Worm (Caenorhabditis elegans) whole organism, L3 larva: ENCODE data around the gene F10E7.6.

Experiments
- R02D3.7 ChIP-seq: fragments of 150-350 bp; optimal IDR thresholded peaks from 2 replicates; lab custom pipeline; 2014; ENCODE audit warnings: missing biosample characterization, missing genetic modification characterization
- ZK546.5 ChIP-seq: sonication (generic microtip); optimal IDR thresholded peaks from 2 replicates; lab custom pipeline; 2017; ENCODE audit warnings: missing biosample characterization, missing genetic modification characterization
- aly-2 ChIP-seq: fragments of 150-350 bp; optimal IDR thresholded peaks from 2 replicates; lab custom pipeline; 2014; ENCODE audit warnings: missing biosample characterization, missing genetic modification characterization
- ama-1 ChIP-seq: fragments of 150-350 bp; optimal IDR thresholded peaks from 2 replicates; lab custom pipeline; 2018
- ceh-16 ChIP-seq: sonication (generic microtip); optimal IDR thresholded peaks from 2 replicates; lab custom pipeline; 2017; ENCODE audit warnings: missing biosample characterization, missing genetic modification characterization
- ceh-28 ChIP-seq: fragments of 150-350 bp; optimal IDR thresholded peaks from 2 replicates; lab custom pipeline; 2014; ENCODE audit warnings: missing biosample characterization, missing genetic modification reagents, missing genetic modification characterization
- ceh-82 ChIP-seq: fragments of 150-350 bp; optimal IDR thresholded peaks from 2 replicates; lab custom pipeline; 2014; ENCODE audit warnings: missing biosample characterization, missing genetic modification characterization
- ceh-9 ChIP-seq: sonication (generic microtip); optimal IDR thresholded peaks from 2 replicates; lab custom pipeline; 2018; ENCODE audit warnings: missing biosample characterization, missing genetic modification characterization
- egl-27 ChIP-seq: sonication (generic microtip); optimal IDR thresholded peaks from 4 replicates; lab custom pipeline; 2017; ENCODE audit warnings: missing biosample characterization, missing genetic modification reagents, missing genetic modification characterization
- egl-5 ChIP-seq: fragments of 150-350 bp; optimal IDR thresholded peaks from 2 replicates; lab custom pipeline; 2017; ENCODE audit warnings: missing biosample characterization, missing genetic modification reagents, missing genetic modification characterization, inconsistent platforms
- elt-1 ChIP-seq: fragments of 150-350 bp; optimal IDR thresholded peaks from 2 replicates; lab custom pipeline; 2014; ENCODE audit warnings: missing biosample characterization, missing genetic modification characterization
- elt-2 ChIP-seq: sonication (generic microtip); optimal IDR thresholded peaks from 2 replicates; lab custom pipeline; 2016; ENCODE audit warnings: missing genetic modification reagents, mild to moderate bottlenecking, missing genetic modification characterization, missing compliant biosample characterization
- elt-3 ChIP-seq, 3 experiments: fragments of 150-350 bp in 1 of 3; sonication (generic microtip) in 2 of 3; optimal IDR thresholded peaks; 2 replicates in 2 of 3; 4 replicates in 1 of 3; lab custom pipeline; 2014 to 2017; ENCODE audit warnings: missing biosample characterization in 3 of 3, missing genetic modification characterization in 3 of 3
- eor-1 ChIP-seq, 2 experiments: fragments of 150-350 bp; optimal IDR thresholded peaks; 2 replicates each; lab custom pipeline; 2014 to 2018; ENCODE audit warnings: missing biosample characterization in 2 of 2, missing genetic modification characterization in 2 of 2
- fkh-10 ChIP-seq: sonication (generic microtip); optimal IDR thresholded peaks from 2 replicates; lab custom pipeline; 2017; ENCODE audit warnings: missing biosample characterization, missing genetic modification reagents, missing genetic modification characterization
- hmg-11 ChIP-seq: sonication (generic microtip); optimal IDR thresholded peaks from 2 replicates; lab custom pipeline; 2016; ENCODE audit warnings: missing genetic modification characterization, missing compliant biosample characterization
- jun-1 ChIP-seq: fragments of 150-350 bp; optimal IDR thresholded peaks from 2 replicates; lab custom pipeline; 2014; ENCODE audit warnings: missing biosample characterization, missing genetic modification reagents, missing genetic modification characterization
- lin-15B ChIP-seq: fragments of 150-350 bp; optimal IDR thresholded peaks from 2 replicates; lab custom pipeline; 2014; ENCODE audit warnings: missing biosample characterization, missing genetic modification characterization
- lin-39 ChIP-seq: fragments of 150-350 bp; optimal IDR thresholded peaks from 2 replicates; lab custom pipeline; 2018; ENCODE audit warnings: missing biosample characterization, missing genetic modification reagents, missing genetic modification characterization
- lsy-12 ChIP-seq: sonication (generic microtip); optimal IDR thresholded peaks from 2 replicates; lab custom pipeline; 2016; ENCODE audit warnings: mild to moderate bottlenecking, missing genetic modification characterization, missing compliant biosample characterization
- mdl-1 ChIP-seq: fragments of 150-350 bp; optimal IDR thresholded peaks from 2 replicates; lab custom pipeline; 2014; ENCODE audit warnings: missing biosample characterization, missing genetic modification characterization
- mml-1 ChIP-seq: fragments of 150-350 bp; sonication (generic microtip); optimal IDR thresholded peaks from 3 replicates; lab custom pipeline; 2014; ENCODE audit warnings: missing biosample characterization, missing genetic modification characterization
- nfya-1 ChIP-seq: sonication (generic microtip); optimal IDR thresholded peaks from 2 replicates; lab custom pipeline; 2017; ENCODE audit warnings: missing genetic modification characterization, mild to moderate bottlenecking, missing compliant biosample characterization, antibody characterized with exemption, moderate library complexity; ENCODE audit not compliant: insufficient read depth
- nhr-11 ChIP-seq: fragments of 150-350 bp; optimal IDR thresholded peaks from 2 replicates; lab custom pipeline; 2014; ENCODE audit warnings: missing biosample characterization, missing genetic modification characterization
- nhr-23 ChIP-seq: fragments of 150-350 bp; optimal IDR thresholded peaks from 2 replicates; lab custom pipeline; 2014; ENCODE audit warnings: missing biosample characterization, missing genetic modification reagents, missing genetic modification characterization
- nhr-237 ChIP-seq: fragments of 150-350 bp; optimal IDR thresholded peaks from 2 replicates; lab custom pipeline; 2014; ENCODE audit warnings: missing biosample characterization, missing genetic modification characterization
- nhr-25 ChIP-seq: sonication (generic microtip); optimal IDR thresholded peaks from 2 replicates; lab custom pipeline; 2017; ENCODE audit warnings: missing biosample characterization, missing genetic modification characterization
- nhr-28 ChIP-seq: fragments of 150-350 bp; optimal IDR thresholded peaks from 2 replicates; lab custom pipeline; 2014; ENCODE audit warnings: missing biosample characterization, missing genetic modification characterization
- nhr-43 ChIP-seq: sonication (generic microtip); optimal IDR thresholded peaks from 2 replicates; lab custom pipeline; 2016; ENCODE audit warnings: mild to moderate bottlenecking, missing genetic modification characterization, missing compliant biosample characterization; ENCODE audit not compliant: poor library complexity, severe bottlenecking
- nhr-67 ChIP-seq: fragments of 150-350 bp; optimal IDR thresholded peaks from 2 replicates; lab custom pipeline; 2014; ENCODE audit warnings: missing biosample characterization, missing genetic modification characterization
- nhr-77 ChIP-seq: fragments of 150-350 bp; optimal IDR thresholded peaks from 2 replicates; lab custom pipeline; 2014; ENCODE audit warnings: missing biosample characterization, missing genetic modification characterization
- pha-4 ChIP-seq: fragments of 150-350 bp; optimal IDR thresholded peaks from 2 replicates; lab custom pipeline; 2014; ENCODE audit warnings: missing biosample characterization, missing genetic modification reagents, missing genetic modification characterization
- pqm-1 ChIP-seq: fragments of 150-350 bp; optimal IDR thresholded peaks from 2 replicates; lab custom pipeline; 2017; ENCODE audit warnings: missing biosample characterization, missing genetic modification characterization, inconsistent platforms
- sea-2 ChIP-seq: fragments of 150-350 bp; sonication (generic microtip); optimal IDR thresholded peaks from 4 replicates; lab custom pipeline; 2014; ENCODE audit warnings: missing biosample characterization, missing genetic modification reagents, missing genetic modification characterization
- skn-1 ChIP-seq: fragments of 150-350 bp; optimal IDR thresholded peaks from 2 replicates; lab custom pipeline; 2014; ENCODE audit warnings: missing biosample characterization, missing genetic modification characterization
- snpc-4 ChIP-seq: fragments of 150-350 bp; optimal IDR thresholded peaks from 2 replicates; lab custom pipeline; 2014; ENCODE audit warnings: missing biosample characterization, missing genetic modification characterization
- tbx-2 ChIP-seq: sonication (generic microtip); optimal IDR thresholded peaks from 2 replicates; lab custom pipeline; 2016; ENCODE audit warnings: mild to moderate bottlenecking, missing genetic modification characterization, missing compliant biosample characterization
- unc-39 ChIP-seq: sonication (generic microtip); optimal IDR thresholded peaks from 4 replicates; lab custom pipeline; 2017; ENCODE audit warnings: missing biosample characterization, missing genetic modification characterization
- unc-62 ChIP-seq: fragments of 150-350 bp; sonication (generic microtip); optimal IDR thresholded peaks from 4 replicates; lab custom pipeline; 2014; ENCODE audit warnings: missing biosample characterization, missing genetic modification reagents, missing genetic modification characterization
- zag-1 ChIP-seq: fragments of 150-350 bp; optimal IDR thresholded peaks from 2 replicates; lab custom pipeline; 2014; ENCODE audit warnings: missing biosample characterization, missing genetic modification characterization
- ztf-11 ChIP-seq: fragments of 150-350 bp; optimal IDR thresholded peaks from 2 replicates; lab custom pipeline; 2014; ENCODE audit warnings: missing biosample characterization, missing genetic modification characterization
- ztf-4 ChIP-seq: fragments of 150-350 bp; optimal IDR thresholded peaks from 2 replicates; lab custom pipeline; 2014; ENCODE audit warnings: missing biosample characterization, missing genetic modification characterization

The F10E7.6 gene

DNA sequence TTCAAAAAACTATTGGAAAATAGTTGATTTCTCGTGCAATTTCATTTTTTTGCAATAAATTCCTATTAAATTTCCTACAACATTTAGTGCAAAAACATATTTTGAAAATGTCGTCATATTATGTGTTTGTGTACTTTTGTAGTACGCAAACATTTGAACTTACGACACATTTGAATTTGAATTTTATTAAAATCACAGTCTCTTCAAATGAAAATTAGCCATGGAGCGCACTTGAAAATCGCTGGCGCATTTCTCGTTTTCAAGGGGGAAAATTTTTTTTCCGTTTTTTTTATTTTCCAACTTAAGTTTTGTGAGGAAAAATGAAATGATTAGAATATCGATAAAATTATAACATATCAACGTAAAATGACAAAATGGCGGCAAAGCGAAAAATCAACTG is 34.7 kb downstream of the F10E7.6 start:
- TF ChIP-seq zag-1 (tag; lab: Kevin White, UChicago): no peak
- peak; percentile 13 for TF ChIP-seq lin-15B (tag; lab: Kevin White, UChicago)
- TF ChIP-seq elt-2 (tag; lab: Kevin White, UChicago): peak; percentile 10
- peak; percentile 34 for TF ChIP-seq pha-4
- no peak for TF ChIP-seq elt-3 (tag; optimal IDR thresholded peaks at IDR 0.05; lab: Kevin White, UChicago)

DNA sequence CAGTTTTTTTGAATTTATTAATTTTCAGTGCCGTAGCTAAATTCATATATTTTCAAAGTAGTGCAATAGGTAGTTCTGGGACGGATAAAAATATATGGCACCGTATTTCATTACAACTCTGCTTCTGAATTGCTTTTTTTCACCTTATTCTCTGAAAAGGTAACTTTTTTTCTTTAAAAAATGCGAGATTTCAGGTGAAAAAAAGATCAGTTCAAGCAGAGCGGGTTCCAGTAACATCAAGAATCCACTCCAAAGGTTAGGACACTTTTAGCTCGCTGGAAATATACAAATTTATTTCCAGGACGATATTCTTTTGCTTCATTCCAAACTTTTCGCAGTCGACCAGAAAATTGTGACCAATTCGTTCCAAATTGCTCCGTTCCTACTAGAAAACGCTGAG is 35.2 kb downstream of the F10E7.6 start, which contains the start of gene T07F8.1:
TSS of gene T07F8.1 (plus strand) at position 301 of the 400 bp plus-strand sequence.
- TF ChIP-seq egl-5 (tag; lab: Kevin White, UChicago) (no peak), ZK546.5 (tag; lab: Kevin White, UChicago) (no peak), mdl-1 (tag; lab: Kevin White, UChicago) (no peak), ztf-11 (no peak), elt-1 (tag; lab: Kevin White, UChicago) (no peak), nhr-23 (tag; lab: Kevin White, UChicago) (no peak), nhr-77 (tag; lab: Kevin White, UChicago) (no peak), pqm-1 (tag; lab: Kevin White, UChicago) (no peak), ztf-4 (tag; lab: Kevin White, UChicago) (no peak), elt-2 (tag; lab: Kevin White, UChicago) (no peak), eor-1 (tag; optimal IDR thresholded peaks at IDR 0.05; lab: Kevin White, UChicago) (no peak), egl-27 (tag; lab: Kevin White, UChicago) (no peak), unc-62 (GFP tag; lab: Kevin White, UChicago) (no peak)

DNA sequence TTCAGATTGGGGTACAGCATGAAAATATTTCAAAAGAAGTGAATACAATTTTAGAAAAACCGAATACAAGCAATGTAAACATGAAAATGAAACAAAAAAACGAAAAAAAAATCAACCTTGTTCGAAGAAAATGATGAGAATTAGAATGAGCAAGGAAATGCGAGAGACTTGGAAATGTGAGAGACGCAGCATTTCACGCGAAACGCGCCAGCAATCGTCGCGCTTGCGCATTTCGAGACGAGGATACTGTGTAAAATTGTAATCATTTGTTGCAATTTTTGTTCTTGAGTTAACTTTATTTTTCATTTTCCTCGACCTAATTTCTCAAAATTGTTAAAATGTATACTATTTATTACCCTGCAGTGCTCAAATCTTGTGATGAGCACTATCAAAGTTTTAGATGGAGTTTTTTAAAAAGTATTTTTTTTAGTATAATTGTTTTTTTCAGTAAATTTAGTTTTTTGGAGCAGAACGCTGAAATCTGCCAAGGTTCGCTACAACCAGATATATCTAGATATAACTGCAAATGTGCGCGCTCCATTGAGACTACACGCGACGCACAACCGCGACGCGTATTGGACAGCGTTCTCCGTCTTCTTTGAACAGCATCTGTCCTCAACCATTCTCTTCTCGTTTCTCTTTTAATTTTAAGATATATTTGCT is 39.2 kb downstream of the F10E7.6 start, which contains the start of gene fust-1:
TSS of gene fust-1 (plus strand) at position 613 of the 663 bp plus-strand sequence.
- TF ChIP-seq egl-5 (tag; lab: Kevin White, UChicago): peak; percentile 77
- peak in 1 of 2 experiments; percentile 75 for TF ChIP-seq eor-1 (tag; optimal IDR thresholded peaks at IDR 0.05; lab: Kevin White, UChicago)
- peak; percentile 68 for TF ChIP-seq egl-27 (tag; lab: Kevin White, UChicago)
- peak; percentile 87 for TF ChIP-seq lin-39 (tag; lab: Kevin White, UChicago)
- peak; percentile 77 for TF ChIP-seq nhr-77 (tag; lab: Kevin White, UChicago)
- no peak for TF ChIP-seq nhr-28
- peak; percentile 96 for TF ChIP-seq nhr-25
- peak; percentile 22 for TF ChIP-seq elt-1 (tag; lab: Kevin White, UChicago)
- TF ChIP-seq pqm-1 (tag; lab: Kevin White, UChicago): peak; percentile 82
- TF ChIP-seq lin-15B (tag; lab: Kevin White, UChicago): peak; percentile 91
- peak; percentile 84 for TF ChIP-seq nhr-11 (tag; lab: Kevin White, UChicago)
- TF ChIP-seq sea-2 (GFP tag; lab: Kevin White, UChicago): no peak
- no peak for TF ChIP-seq nhr-67
- TF ChIP-seq ceh-28 (tag; lab: Kevin White, UChicago): peak; percentile 86
- peak; percentile 91 for TF ChIP-seq snpc-4 (tag; lab: Kevin White, UChicago)
- peak; percentile 86 for TF ChIP-seq R02D3.7
- peak; percentile 99 for TF ChIP-seq pha-4
- TF ChIP-seq nfya-1 (tag; lab: Kevin White, UChicago): peak; percentile 94
- TF ChIP-seq ztf-11: no peak
- peak; percentile 96 for TF ChIP-seq nhr-23 (tag; lab: Kevin White, UChicago)
- peak; percentile 26 for TF ChIP-seq unc-62 (GFP tag; lab: Kevin White, UChicago)
- no peak for TF ChIP-seq nhr-237 (tag; lab: Kevin White, UChicago)
- peak; percentile 93 for TF ChIP-seq jun-1
- no peak for TF ChIP-seq mml-1
- TF ChIP-seq unc-39 (tag; lab: Kevin White, UChicago): no peak
- peak; percentile 94 for TF ChIP-seq tbx-2
- TF ChIP-seq mdl-1 (tag; lab: Kevin White, UChicago): peak; percentile 41
- TF ChIP-seq zag-1 (tag; lab: Kevin White, UChicago): peak; percentile 74
- TF ChIP-seq ceh-9 (tag; lab: Kevin White, UChicago): no peak
- peak; percentile 93 for TF ChIP-seq lsy-12
- TF ChIP-seq elt-2 (tag; lab: Kevin White, UChicago): peak; percentile 82
- peak; percentile 61 for TF ChIP-seq aly-2 (tag; lab: Kevin White, UChicago)
- peak; percentile 62 for TF ChIP-seq ceh-82
- peak; percentile 98 for TF ChIP-seq skn-1 (tag; lab: Kevin White, UChicago)
- peak; percentile 95 for TF ChIP-seq hmg-11
- TF ChIP-seq elt-3 (tag; optimal IDR thresholded peaks at IDR 0.05; lab: Kevin White, UChicago): peak in 1 of 3 experiments; percentile 66
- TF ChIP-seq nhr-43: peak; percentile 96
- TF ChIP-seq ama-1 (lab: Kevin White, UChicago): peak; percentile 54
- TF ChIP-seq ceh-16 (tag; lab: Kevin White, UChicago): no peak
- peak; percentile 79 for TF ChIP-seq ztf-4 (tag; lab: Kevin White, UChicago)
- peak; percentile 59 for TF ChIP-seq ZK546.5 (tag; lab: Kevin White, UChicago)
- peak; percentile 65 for TF ChIP-seq fkh-10 (GFP tag; lab: Kevin White, UChicago)
